Worm (Caenorhabditis elegans) whole organism, L4 larva: ENCODE measurements around the gene T28F3.9.

Experiments used
- F26F4.8 ChIP-seq: fragments of 200-800 bp; sonication (Bioruptor generic); conservative IDR thresholded peaks from 2 replicates; pipeline ENCODE4 v1.3.6; 2022; ENCODE audit warnings: missing genetic modification characterization, missing compliant biosample characterization
- F37D6.2 ChIP-seq: sonication (generic microtip); optimal IDR thresholded peaks from 2 replicates; lab custom pipeline; 2016; ENCODE audit warnings: mild to moderate bottlenecking, missing genetic modification characterization, missing compliant biosample characterization
- F49E8.2 ChIP-seq: sonication (generic microtip); optimal IDR thresholded peaks from 2 replicates; lab custom pipeline; 2016; ENCODE audit warnings: missing compliant biosample characterization, mild to moderate bottlenecking, missing genetic modification characterization, borderline replicate concordance
- R02D3.7 ChIP-seq: fragments of 150-350 bp; sonication (generic microtip); optimal IDR thresholded peaks from 3 replicates; lab custom pipeline; 2014; ENCODE audit warnings: missing biosample characterization, missing genetic modification characterization
- Y105C5A.15 ChIP-seq: fragments of 200-800 bp; sonication (Bioruptor generic); IDR thresholded peaks from 2 replicates; pipeline ENCODE4 v1.3.6; 2022; ENCODE audit warnings: missing genetic modification characterization, missing compliant biosample characterization
- Y5F2A.4 ChIP-seq: fragments of 200-800 bp; sonication (Bioruptor generic); optimal IDR thresholded peaks from 2 replicates; lab custom pipeline; 2018; ENCODE audit warnings: mild to moderate bottlenecking, missing genetic modification characterization, missing compliant biosample characterization
- aha-1 ChIP-seq: fragments of 150-350 bp; peaks from one replicate; lab custom pipeline; 2014; ENCODE audit warnings: missing biosample characterization, missing genetic modification characterization
- ceh-20 ChIP-seq: fragments of 200-800 bp; sonication (Bioruptor generic); IDR thresholded peaks from 2 replicates; pipeline ENCODE4 v1.3.6; 2022; ENCODE audit warnings: missing genetic modification reagents, missing genetic modification characterization, missing compliant biosample characterization
- ceh-62 ChIP-seq: sonication (generic microtip); optimal IDR thresholded peaks from 2 replicates; lab custom pipeline; 2017; ENCODE audit warnings: missing biosample characterization, missing genetic modification characterization
- ceh-82 ChIP-seq: sonication (generic microtip); optimal IDR thresholded peaks from 2 replicates; lab custom pipeline; 2017; ENCODE audit warnings: missing biosample characterization, missing genetic modification characterization
- daf-16 ChIP-seq, 3 experiments: sonication (generic microtip); optimal IDR thresholded peaks; 2 replicates each; lab custom pipeline; 2016 to 2017; ENCODE audit warnings: missing genetic modification characterization in 3 of 3, missing genetic modification reagents in 3 of 3, mild to moderate bottlenecking in 2 of 3, missing compliant biosample characterization in 2 of 3, missing biosample characterization in 1 of 3, moderate library complexity in 1 of 3
- daf-8 ChIP-seq: fragments of 200-800 bp; sonication (Bioruptor generic); IDR thresholded peaks from 2 replicates; pipeline ENCODE4 v1.3.6; 2022; ENCODE audit warnings: missing genetic modification characterization, missing compliant biosample characterization
- dmd-6 ChIP-seq: fragments of 200-800 bp; sonication (Bioruptor generic); IDR thresholded peaks from 2 replicates; pipeline ENCODE4 v1.3.6; 2022; ENCODE audit warnings: missing genetic modification reagents, missing genetic modification characterization, missing compliant biosample characterization
- dve-1 ChIP-seq: sonication (generic microtip); optimal IDR thresholded peaks from 2 replicates; lab custom pipeline; 2017; ENCODE audit warnings: antibody characterized with exemption, mild to moderate bottlenecking, missing genetic modification characterization, missing compliant biosample characterization; ENCODE audit not compliant: insufficient read depth
- fkh-10 ChIP-seq: fragments of 150-350 bp; optimal IDR thresholded peaks from 2 replicates; lab custom pipeline; 2014; ENCODE audit warnings: missing biosample characterization, missing genetic modification reagents, missing genetic modification characterization
- hif-1 ChIP-seq, 2 experiments: sonication (generic microtip); optimal IDR thresholded peaks; 2 replicates each; lab custom pipeline; 2016 to 2017; ENCODE audit warnings: missing compliant biosample characterization in 2 of 2, missing genetic modification characterization in 2 of 2, missing genetic modification reagents in 2 of 2, missing genotype in 2 of 2, mild to moderate bottlenecking in 1 of 2
- hmg-1.1 ChIP-seq: fragments of 200-800 bp; sonication (Bioruptor generic); IDR thresholded peaks from 2 replicates; pipeline ENCODE4 v1.3.6; 2022; ENCODE audit warnings: missing genetic modification reagents, missing genetic modification characterization, missing compliant biosample characterization
- lim-7 ChIP-seq: fragments of 200-800 bp; sonication (Bioruptor generic); IDR thresholded peaks from 2 replicates; pipeline ENCODE4 v1.3.6; 2022; ENCODE audit warnings: missing genetic modification characterization, missing compliant biosample characterization
- lin-13 ChIP-seq: fragments of 150-350 bp; optimal IDR thresholded peaks from 2 replicates; lab custom pipeline; 2014; ENCODE audit warnings: missing biosample characterization, missing genetic modification reagents, missing genetic modification characterization
- lin-15B ChIP-seq: fragments of 150-350 bp; sonication (generic microtip); optimal IDR thresholded peaks from 3 replicates; lab custom pipeline; 2014; ENCODE audit warnings: missing biosample characterization, missing genetic modification characterization
- lin-29 ChIP-seq: fragments of 200-800 bp; sonication (Bioruptor generic); IDR thresholded peaks from 2 replicates; pipeline ENCODE4 v1.3.6; 2022; ENCODE audit warnings: missing genetic modification reagents, missing genetic modification characterization, missing compliant biosample characterization
- lin-38 ChIP-seq: fragments of 200-800 bp; sonication (Bioruptor generic); IDR thresholded peaks from 2 replicates; pipeline ENCODE4 v1.3.6; 2022; ENCODE audit warnings: missing genetic modification reagents, missing genetic modification characterization, missing compliant biosample characterization
- lir-3 ChIP-seq: sonication (generic microtip); optimal IDR thresholded peaks from 2 replicates; lab custom pipeline; 2016; ENCODE audit warnings: mild to moderate bottlenecking, missing genetic modification characterization, missing compliant biosample characterization
- lsy-2 ChIP-seq, 2 experiments: fragments of 150-350 bp in 1 of 2; sonication (generic microtip) in 1 of 2; optimal IDR thresholded peaks; 2 replicates each; lab custom pipeline; 2014 to 2017; ENCODE audit warnings: missing biosample characterization in 2 of 2, missing genetic modification characterization in 2 of 2
- mep-1 ChIP-seq: fragments of 150-350 bp; sonication (generic microtip); optimal IDR thresholded peaks from 3 replicates; lab custom pipeline; 2014; ENCODE audit warnings: missing biosample characterization, missing genetic modification characterization
- mes-2 ChIP-seq: sonication (generic microtip); optimal IDR thresholded peaks from 2 replicates; lab custom pipeline; 2016; ENCODE audit warnings: missing genotype, mild to moderate bottlenecking, missing genetic modification characterization, missing compliant biosample characterization; ENCODE audit not compliant: poor library complexity, severe bottlenecking
- nhr-102 ChIP-seq: sonication (generic microtip); optimal IDR thresholded peaks from 2 replicates; lab custom pipeline; 2016; ENCODE audit warnings: mild to moderate bottlenecking, missing genetic modification characterization, moderate library complexity, missing compliant biosample characterization
- nhr-11 ChIP-seq: fragments of 150-350 bp; optimal IDR thresholded peaks from 2 replicates; lab custom pipeline; 2014; ENCODE audit warnings: missing biosample characterization, missing genetic modification characterization
- nhr-25 ChIP-seq: sonication (generic microtip); optimal IDR thresholded peaks from 2 replicates; lab custom pipeline; 2017; ENCODE audit warnings: missing genetic modification characterization, mild to moderate bottlenecking, missing compliant biosample characterization, antibody characterized with exemption, moderate library complexity, borderline replicate concordance; ENCODE audit not compliant: insufficient read depth
- nhr-42 ChIP-seq: fragments of 200-800 bp; sonication (Bioruptor generic); IDR thresholded peaks from 2 replicates; pipeline ENCODE4 v1.3.6; 2022; ENCODE audit warnings: missing genetic modification characterization, missing compliant biosample characterization
- nhr-48 ChIP-seq: sonication (generic microtip); optimal IDR thresholded peaks from 2 replicates; lab custom pipeline; 2016; ENCODE audit warnings: mild to moderate bottlenecking, missing genetic modification characterization, missing compliant biosample characterization
- nhr-6 ChIP-seq: fragments of 150-350 bp; optimal IDR thresholded peaks from 2 replicates; lab custom pipeline; 2014; ENCODE audit warnings: missing biosample characterization, missing genetic modification characterization
- pha-4 ChIP-seq, 2 experiments: fragments of 150-350 bp in 1 of 2; fragments of 200-800 bp in 1 of 2; sonication (Bioruptor generic) in 1 of 2; IDR thresholded peaks in 1 of 2; optimal IDR thresholded peaks in 1 of 2; 2 replicates each; pipeline versions ENCODE4 v1.3.6 to Lab custom; 2014 to 2022; ENCODE audit warnings: missing genetic modification characterization in 2 of 2, missing genetic modification reagents in 2 of 2, missing biosample characterization in 1 of 2, missing compliant biosample characterization in 1 of 2
- php-3 ChIP-seq: fragments of 200-800 bp; sonication (Bioruptor generic); IDR thresholded peaks from 2 replicates; pipeline ENCODE4 v1.3.6; 2022; ENCODE audit warnings: missing genetic modification reagents, missing genetic modification characterization, missing compliant biosample characterization
- rbr-2 ChIP-seq: sonication (generic microtip); optimal IDR thresholded peaks from 2 replicates; lab custom pipeline; 2016; ENCODE audit warnings: missing genotype, missing genetic modification characterization, missing compliant biosample characterization
- set-16 ChIP-seq: fragments of 200-800 bp; sonication (Bioruptor generic); IDR thresholded peaks from 2 replicates; pipeline ENCODE4 v1.3.6; 2022; ENCODE audit warnings: missing genetic modification reagents, missing genetic modification characterization, missing compliant biosample characterization
- snpc-1.2 ChIP-seq: fragments of 200-800 bp; sonication (Bioruptor generic); IDR thresholded peaks from 2 replicates; pipeline ENCODE4 v1.3.6; 2022; ENCODE audit warnings: missing genetic modification reagents, missing genetic modification characterization, missing compliant biosample characterization
- tag-97 ChIP-seq: fragments of 200-800 bp; sonication (Bioruptor generic); IDR thresholded peaks from 2 replicates; pipeline ENCODE4 v1.3.6; 2022; ENCODE audit warnings: missing genetic modification characterization, missing compliant biosample characterization
- unc-62 ChIP-seq, 3 experiments: fragments of 150-350 bp in 1 of 3; sonication (generic microtip); optimal IDR thresholded peaks in 2 of 3; peaks in 1 of 3; 1 replicate in 1 of 3; 2 replicates in 2 of 3; lab custom pipeline; 2014 to 2017; ENCODE audit warnings: missing biosample characterization in 3 of 3, missing genetic modification characterization in 3 of 3, missing genetic modification reagents in 3 of 3, missing genotype in 1 of 3
- zfp-2 ChIP-seq: sonication (generic microtip); optimal IDR thresholded peaks from 2 replicates; lab custom pipeline; 2016; ENCODE audit warnings: mild to moderate bottlenecking, missing genetic modification characterization, missing compliant biosample characterization

Gene T28F3.9

ce11 chrIV:17320445-17320844, 12.1 kb downstream of the T28F3.9 start, which contains the start of gene C49C3.4 (continued):
- TF ChIP-seq pha-4 (GFP tag; IDR thresholded peaks at IDR 0.05; lab: Robert Waterston, UW) (no peak), pha-4 (tag; optimal IDR thresholded peaks at IDR 0.05; lab: Kevin White, UChicago) (no peak), Y105C5A.15 (no peak), rbr-2 (no peak)

ce11 chrIV:17328834-17329233, 20.5 kb downstream of the T28F3.9 start, which contains the start of gene ceh-88:
ceh-88 (plus strand) TSS chrIV:17329188.
- TF ChIP-seq zfp-2 (tag; lab: Kevin White, UChicago) = no peak
- TF ChIP-seq F37D6.2 = no peak
- no peak for TF ChIP-seq fkh-10
- no peak for TF ChIP-seq R02D3.7 (tag; lab: Kevin White, UChicago)
- TF ChIP-seq lin-15B (tag; lab: Kevin White, UChicago) = no peak
- TF ChIP-seq daf-16 (GFP tag; optimal IDR thresholded peaks at IDR 0.05; lab: Kevin White, UChicago) = no peak
- TF ChIP-seq daf-16 (tag; optimal IDR thresholded peaks at IDR 0.05; lab: Kevin White, UChicago) = peak; percentile 3
- TF ChIP-seq ceh-62 = no peak
- no peak for TF ChIP-seq daf-8 (GFP tag; lab: Robert Waterston, UW)
- TF ChIP-seq nhr-48 (tag; lab: Kevin White, UChicago) = no peak
- peak; percentile 29 for TF ChIP-seq mes-2 (tag; lab: Kevin White, UChicago)
- peak; percentile 41; the same call in 1 of the 2 replicates for TF ChIP-seq hmg-1.1 (GFP tag; lab: Robert Waterston, UW)
- TF ChIP-seq lin-38 = no peak
- TF ChIP-seq dve-1 = peak; percentile 15
- no peak for TF ChIP-seq nhr-42
- TF ChIP-seq nhr-25 (tag; lab: Kevin White, UChicago) = no peak

- TF ChIP-seq lin-13 (GFP tag; lab: Kevin White, UChicago) (no peak), daf-16 (GFP tag; optimal IDR thresholded peaks at IDR 0.05; lab: Kevin White, UChicago) (no peak), daf-16 (tag; optimal IDR thresholded peaks at IDR 0.05; lab: Kevin White, UChicago) (peak; percentile 1), lin-38 (peak; percentile 72), snpc-1.2 (GFP tag; lab: Robert Waterston, UW) (peak; percentile 61; the same call in 1 of the 2 replicates), ceh-20 (GFP tag; lab: Robert Waterston, UW) (no peak), unc-62 (GFP tag; optimal IDR thresholded peaks at IDR 0.05 in 1 of 2; lab: Kevin White, UChicago) (no peak), unc-62 (tag; optimal IDR thresholded peaks at IDR 0.05; lab: Kevin White, UChicago) (no peak), lsy-2 (tag; optimal IDR thresholded peaks at IDR 0.05; lab: Kevin White, UChicago) (peak in 1 of 2 experiments; percentile 42), mes-2 (tag; lab: Kevin White, UChicago) (peak; percentile 28)
Measured at ce11 chrIV:17331100-17331577, 22.8 kb downstream of the T28F3.9 start, which contains the start of gene C49C3.6. C49C3.6 (plus strand) TSS chrIV:17331527.

- TF ChIP-seq aha-1 (peak; percentile 86), mep-1 (tag; lab: Kevin White, UChicago) (no peak)
Measured at ce11 chrIV:17332261-17332660, 23.9 kb downstream of the T28F3.9 start, which contains the start of gene C49C3.7. C49C3.7 (plus strand) TSS chrIV:17332561.

- TF ChIP-seq Y5F2A.4 (GFP tag; lab: Kevin White, UChicago) = no peak
- no peak for TF ChIP-seq dmd-6
- TF ChIP-seq set-16 (GFP tag; lab: Robert Waterston, UW) = no peak
- TF ChIP-seq F26F4.8 (GFP tag; lab: Robert Waterston, UW) = no peak
- no peak for TF ChIP-seq F49E8.2 (tag; lab: Kevin White, UChicago)
- TF ChIP-seq lin-29 = no peak
- TF ChIP-seq nhr-102 = no peak
- TF ChIP-seq tag-97 (GFP tag; lab: Robert Waterston, UW) = no peak
- TF ChIP-seq hif-1 (tag; optimal IDR thresholded peaks at IDR 0.05; lab: Kevin White, UChicago) = peak in 1 of 2 experiments; percentile 83
- no peak for TF ChIP-seq nhr-11 (tag; lab: Kevin White, UChicago)
- no peak for TF ChIP-seq zfp-2 (tag; lab: Kevin White, UChicago)
- peak; percentile 47 for TF ChIP-seq mes-2 (tag; lab: Kevin White, UChicago)
- no peak for TF ChIP-seq ceh-82
- TF ChIP-seq nhr-6 (tag; lab: Kevin White, UChicago) = no peak
- peak; percentile 10 for TF ChIP-seq rbr-2
- no peak for TF ChIP-seq php-3 (GFP tag; lab: Robert Waterston, UW)
- no peak for TF ChIP-seq lir-3 (tag; lab: Kevin White, UChicago)
- no peak for TF ChIP-seq lim-7 (GFP tag; lab: Robert Waterston, UW)
Measured at ce11 chrIV:17333542-17334281, 25.4 kb downstream of the T28F3.9 start, which contains the start of gene C49C3.15. C49C3.15 (plus strand) TSS chrIV:17334231.
